Worm (Caenorhabditis elegans) whole organism, L3 larva: Measurements from ENCODE around the gene str-111.

Experiments
- aly-2 ChIP-seq: fragments of 150-350 bp; optimal IDR thresholded peaks from 2 replicates; lab custom pipeline; 2014; ENCODE audit warnings: missing biosample characterization, missing genetic modification characterization
- elt-2 ChIP-seq: sonication (generic microtip); optimal IDR thresholded peaks from 2 replicates; lab custom pipeline; 2016; ENCODE audit warnings: missing genetic modification reagents, mild to moderate bottlenecking, missing genetic modification characterization, missing compliant biosample characterization
- elt-3 ChIP-seq, 3 experiments: fragments of 150-350 bp in 1 of 3; sonication (generic microtip) in 2 of 3; optimal IDR thresholded peaks; 2 replicates in 2 of 3; 4 replicates in 1 of 3; lab custom pipeline; 2014 to 2017; ENCODE audit warnings: missing biosample characterization in 3 of 3, missing genetic modification characterization in 3 of 3
- nhr-12 ChIP-seq: fragments of 150-350 bp; optimal IDR thresholded peaks from 2 replicates; lab custom pipeline; 2014; ENCODE audit warnings: missing biosample characterization, missing genetic modification characterization
- nhr-23 ChIP-seq: fragments of 150-350 bp; optimal IDR thresholded peaks from 2 replicates; lab custom pipeline; 2014; ENCODE audit warnings: missing biosample characterization, missing genetic modification reagents, missing genetic modification characterization
- nhr-28 ChIP-seq: fragments of 150-350 bp; optimal IDR thresholded peaks from 2 replicates; lab custom pipeline; 2014; ENCODE audit warnings: missing biosample characterization, missing genetic modification characterization
- sea-2 ChIP-seq: fragments of 150-350 bp; sonication (generic microtip); optimal IDR thresholded peaks from 4 replicates; lab custom pipeline; 2014; ENCODE audit warnings: missing biosample characterization, missing genetic modification reagents, missing genetic modification characterization
- ztf-11 ChIP-seq: fragments of 150-350 bp; optimal IDR thresholded peaks from 2 replicates; lab custom pipeline; 2014; ENCODE audit warnings: missing biosample characterization, missing genetic modification characterization
- ztf-4 ChIP-seq: fragments of 150-350 bp; optimal IDR thresholded peaks from 2 replicates; lab custom pipeline; 2014; ENCODE audit warnings: missing biosample characterization, missing genetic modification characterization

DNA sequence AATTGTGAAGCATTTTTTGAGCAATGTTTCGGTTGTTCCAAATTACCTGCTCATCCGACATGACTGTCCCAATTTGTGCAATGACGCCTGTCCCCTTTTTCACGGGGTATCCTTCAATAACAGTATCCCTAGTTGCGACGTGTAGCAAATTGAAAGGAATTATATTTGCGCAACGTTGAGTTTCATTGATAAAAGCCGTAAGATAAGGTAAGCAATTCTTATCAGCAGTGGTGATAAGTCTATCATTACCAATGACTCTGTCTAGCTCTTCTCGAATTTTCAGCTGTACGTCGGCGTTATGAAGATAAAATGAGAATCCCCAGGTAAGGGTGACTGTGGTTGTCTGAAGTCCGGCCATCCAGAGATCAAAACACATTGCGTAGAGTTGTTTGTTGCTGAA, 5.2 kb upstream of the str-111 start:
- TF ChIP-seq sea-2 (GFP tag; lab: Kevin White, UChicago) (no peak), elt-2 (tag; lab: Kevin White, UChicago) (peak; percentile 23), ztf-11 (tag; lab: Kevin White, UChicago) (no peak), elt-3 (tag; optimal IDR thresholded peaks at IDR 0.05; lab: Kevin White, UChicago) (no peak), nhr-28 (no peak), nhr-23 (tag; lab: Kevin White, UChicago) (no peak), ztf-4 (tag; lab: Kevin White, UChicago) (no peak), aly-2 (tag; lab: Kevin White, UChicago) (no peak), nhr-12 (no peak)
